Worm (Caenorhabditis elegans): ENCODE results near the gene ZK673.11.

DNA sequence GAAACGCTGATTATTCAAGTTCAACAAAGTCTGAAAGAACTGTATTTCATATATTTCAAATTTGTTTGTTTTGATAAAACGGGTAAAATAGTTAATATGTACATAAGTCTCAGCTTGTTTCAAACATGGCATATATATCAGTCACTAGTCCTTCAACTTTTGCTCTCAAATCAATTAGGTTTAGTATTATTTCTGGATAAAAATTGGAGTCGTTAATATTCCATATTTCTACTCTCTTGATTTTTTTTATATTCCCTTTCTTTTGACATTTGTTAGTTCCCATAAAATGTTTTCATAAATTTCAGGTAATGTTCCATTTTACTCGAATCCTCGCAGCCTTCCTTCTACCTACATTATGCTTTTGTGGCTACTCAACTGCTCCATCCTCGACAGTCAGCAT lies 21.2 kb upstream of the ZK673.11 start, which contains the start of gene cut-4:
- TF ChIP-seq W03F9.2 (tag; optimal IDR thresholded peaks at IDR 0.05): no peak
- TF ChIP-seq dao-5 (tag; optimal IDR thresholded peaks at IDR 0.05): no peak
- TF ChIP-seq him-1 (tag; optimal IDR thresholded peaks at IDR 0.05): no peak
